Worm (Caenorhabditis elegans) whole organism, young adult: ENCODE measurements around the gene C24H10.2.

Experiments used
- C17E4.6 ChIP-seq: fragments of 200-800 bp; sonication (Bioruptor generic); IDR thresholded peaks from 2 replicates; pipeline ENCODE4 v1.3.6; 2022; ENCODE audit warnings: missing genetic modification reagents, missing genetic modification characterization, missing compliant biosample characterization
- D2030.7 ChIP-seq: fragments of 200-800 bp; sonication (Bioruptor generic); IDR thresholded peaks from 2 replicates; pipeline ENCODE4 v1.3.6; 2022; ENCODE audit warnings: missing genetic modification reagents, missing genetic modification characterization, missing compliant biosample characterization
- F23B12.7 ChIP-seq: sonication (generic microtip); optimal IDR thresholded peaks from 2 replicates; lab custom pipeline; 2017; ENCODE audit warnings: missing genetic modification characterization, mild to moderate bottlenecking, missing compliant biosample characterization, antibody characterized with exemption, moderate library complexity; ENCODE audit not compliant: insufficient read depth
- F37B4.10 ChIP-seq: fragments of 200-800 bp; sonication (Bioruptor generic); IDR thresholded peaks from 2 replicates; pipeline ENCODE4 v1.3.6; 2022; ENCODE audit warnings: missing genetic modification characterization, missing compliant biosample characterization
- F49E8.2 ChIP-seq: sonication (generic microtip); optimal IDR thresholded peaks from 3 replicates; lab custom pipeline; 2017; ENCODE audit warnings: missing genetic modification characterization, mild to moderate bottlenecking, missing compliant biosample characterization, antibody characterized with exemption, moderate library complexity; ENCODE audit not compliant: insufficient read depth
- T26A5.8 ChIP-seq: sonication (generic microtip); optimal IDR thresholded peaks from 2 replicates; lab custom pipeline; 2016; ENCODE audit warnings: missing genetic modification characterization, missing compliant biosample characterization
- aptf-2 ChIP-seq: fragments of 200-800 bp; sonication (Bioruptor generic); conservative IDR thresholded peaks from 2 replicates; pipeline ENCODE4 v1.3.6; 2022; ENCODE audit warnings: missing genetic modification reagents, missing genetic modification characterization, missing compliant biosample characterization
- atf-7 ChIP-seq: sonication (generic microtip); optimal IDR thresholded peaks from 2 replicates; lab custom pipeline; 2017; ENCODE audit warnings: mild to moderate bottlenecking, missing genetic modification characterization, missing compliant biosample characterization
- athp-1 ChIP-seq: sonication (generic microtip); optimal IDR thresholded peaks from 2 replicates; lab custom pipeline; 2017; ENCODE audit warnings: mild to moderate bottlenecking, missing genetic modification characterization, missing compliant biosample characterization
- bed-1 ChIP-seq: fragments of 200-800 bp; sonication (Bioruptor generic); IDR thresholded peaks from 2 replicates; pipeline ENCODE4 v1.3.6; 2022; ENCODE audit warnings: missing genetic modification reagents, missing genetic modification characterization, missing compliant biosample characterization
- bed-2 ChIP-seq: fragments of 200-800 bp; sonication (Bioruptor generic); IDR thresholded peaks from 2 replicates; pipeline ENCODE4 v1.3.6; 2022; ENCODE audit warnings: missing genetic modification reagents, missing genetic modification characterization, missing compliant biosample characterization
- cebp-1 ChIP-seq, 2 experiments: fragments of 200-800 bp in 1 of 2; sonication (Bioruptor generic) in 1 of 2; sonication (generic microtip) in 1 of 2; IDR thresholded peaks in 1 of 2; optimal IDR thresholded peaks in 1 of 2; 2 replicates each; pipeline versions ENCODE4 v1.3.6 to Lab custom; 2017 to 2022; ENCODE audit warnings: missing compliant biosample characterization in 2 of 2, missing genetic modification characterization in 2 of 2, mild to moderate bottlenecking in 1 of 2, missing genetic modification reagents in 1 of 2, moderate library complexity in 1 of 2
- ceh-27 ChIP-seq: fragments of 200-800 bp; sonication (Bioruptor generic); optimal IDR thresholded peaks from 2 replicates; lab custom pipeline; 2018; ENCODE audit warnings: mild to moderate bottlenecking, missing genetic modification characterization, moderate library complexity, missing compliant biosample characterization
- ceh-40 ChIP-seq: fragments of 200-800 bp; sonication (Bioruptor generic); IDR thresholded peaks from 2 replicates; pipeline ENCODE4 v1.3.6; 2022; ENCODE audit warnings: missing genetic modification characterization, missing compliant biosample characterization
- ceh-91 ChIP-seq: fragments of 200-800 bp; sonication (Bioruptor generic); IDR thresholded peaks from 2 replicates; pipeline ENCODE4 v1.3.6; 2022; ENCODE audit warnings: missing genetic modification reagents, missing genetic modification characterization, missing compliant biosample characterization
- die-1 ChIP-seq: sonication (generic microtip); optimal IDR thresholded peaks from 2 replicates; lab custom pipeline; 2016; ENCODE audit warnings: missing genotype, mild to moderate bottlenecking, missing genetic modification characterization, missing compliant biosample characterization
- dox-1 ChIP-seq: fragments of 200-800 bp; sonication (Bioruptor generic); IDR thresholded peaks from 2 replicates; pipeline ENCODE4 v1.3.6; 2022; ENCODE audit warnings: missing genetic modification reagents, missing genetic modification characterization, missing compliant biosample characterization
- egrh-3 ChIP-seq: fragments of 200-800 bp; sonication (Bioruptor generic); IDR thresholded peaks from 2 replicates; pipeline ENCODE4 v1.3.6; 2022; ENCODE audit warnings: missing genetic modification reagents, missing genetic modification characterization, missing compliant biosample characterization
- him-1 ChIP-seq: sonication (generic microtip); optimal IDR thresholded peaks from 2 replicates; lab custom pipeline; 2016; ENCODE audit warnings: missing genotype, missing genetic modification reagents, missing genetic modification characterization, missing compliant biosample characterization
- hmg-1.2 ChIP-seq: fragments of 200-800 bp; sonication (Bioruptor generic); IDR thresholded peaks from 2 replicates; pipeline ENCODE4 v1.3.6; 2022; ENCODE audit warnings: missing genetic modification reagents, missing genetic modification characterization, missing compliant biosample characterization
- let-607 ChIP-seq, 2 experiments: fragments of 200-800 bp in 1 of 2; sonication (Bioruptor generic) in 1 of 2; sonication (generic microtip) in 1 of 2; optimal IDR thresholded peaks; 2 replicates each; lab custom pipeline; 2016 to 2018; ENCODE audit warnings: mild to moderate bottlenecking in 2 of 2, missing compliant biosample characterization in 2 of 2, missing genetic modification characterization in 2 of 2, moderate library complexity in 2 of 2, missing genotype in 1 of 2
- lin-40 ChIP-seq: sonication (generic microtip); optimal IDR thresholded peaks from 2 replicates; lab custom pipeline; 2016; ENCODE audit warnings: missing genetic modification characterization, mild to moderate bottlenecking, missing compliant biosample characterization, missing genotype, missing genetic modification reagents
- madf-10 ChIP-seq: sonication (generic microtip); optimal IDR thresholded peaks from 2 replicates; lab custom pipeline; 2016; ENCODE audit warnings: mild to moderate bottlenecking, missing genetic modification characterization, missing compliant biosample characterization
- madf-6 ChIP-seq: fragments of 200-800 bp; sonication (Bioruptor generic); IDR thresholded peaks from 2 replicates; pipeline ENCODE4 v1.3.6; 2022; ENCODE audit warnings: missing genetic modification reagents, missing genetic modification characterization, missing compliant biosample characterization
- madf-8 ChIP-seq: fragments of 200-800 bp; sonication (Bioruptor generic); conservative IDR thresholded peaks from 2 replicates; pipeline ENCODE4 v1.3.6; 2022; ENCODE audit warnings: missing genetic modification reagents, missing genetic modification characterization, missing compliant biosample characterization
- mes-4 ChIP-seq: sonication (generic microtip); optimal IDR thresholded peaks from 2 replicates; lab custom pipeline; 2016; ENCODE audit warnings: missing genotype, missing genetic modification characterization, missing compliant biosample characterization
- tlf-1 ChIP-seq: fragments of 200-800 bp; sonication (Bioruptor generic); optimal IDR thresholded peaks from 2 replicates; lab custom pipeline; 2018; ENCODE audit warnings: mild to moderate bottlenecking, missing genetic modification characterization, missing compliant biosample characterization
- xnd-1 ChIP-seq: sonication (generic microtip); optimal IDR thresholded peaks from 2 replicates; lab custom pipeline; 2016; ENCODE audit warnings: missing genotype, missing genetic modification reagents, missing genetic modification characterization, missing compliant biosample characterization
- zfh-2 ChIP-seq: fragments of 200-800 bp; sonication (Bioruptor generic); conservative IDR thresholded peaks from 2 replicates; pipeline ENCODE4 v1.3.6; 2022; ENCODE audit warnings: missing genetic modification reagents, missing genetic modification characterization, missing compliant biosample characterization
- zim-3 ChIP-seq: sonication (generic microtip); optimal IDR thresholded peaks from 2 replicates; lab custom pipeline; 2017; ENCODE audit warnings: mild to moderate bottlenecking, missing genetic modification characterization, moderate library complexity, missing compliant biosample characterization
- ztf-18 ChIP-seq: sonication (generic microtip); optimal IDR thresholded peaks from 2 replicates; lab custom pipeline; 2016; ENCODE audit warnings: missing genotype, mild to moderate bottlenecking, missing genetic modification characterization, missing compliant biosample characterization
- ztf-6 ChIP-seq: fragments of 200-800 bp; sonication (Bioruptor generic); IDR thresholded peaks from 2 replicates; pipeline ENCODE4 v1.3.6; 2022; ENCODE audit warnings: missing genetic modification reagents, missing genetic modification characterization, missing compliant biosample characterization

The C24H10.2 gene

ce11 chrX:5040038-5040437 is 24.4 kb upstream of the C24H10.2 start:
- TF ChIP-seq let-607 (tag; optimal IDR thresholded peaks at IDR 0.05; lab: Kevin White, UChicago) = no peak
- TF ChIP-seq lin-40 (tag; lab: Kevin White, UChicago) = no peak
- TF ChIP-seq ceh-91 (GFP tag; lab: Robert Waterston, UW) = no peak
- no peak for TF ChIP-seq T26A5.8 (tag; lab: Kevin White, UChicago)
- TF ChIP-seq madf-6 = no peak
- no peak for TF ChIP-seq ceh-27 (GFP tag; lab: Kevin White, UChicago)
- TF ChIP-seq tlf-1 = no peak
- no peak for TF ChIP-seq aptf-2 (GFP tag; lab: Robert Waterston, UW)
- no peak for TF ChIP-seq F37B4.10 (GFP tag; lab: Robert Waterston, UW)
- TF ChIP-seq bed-1 (GFP tag; lab: Robert Waterston, UW) = no peak
- no peak for TF ChIP-seq ceh-40 (GFP tag; lab: Robert Waterston, UW)
- no peak for TF ChIP-seq egrh-3
- no peak for TF ChIP-seq bed-2 (GFP tag; lab: Robert Waterston, UW)
- TF ChIP-seq ztf-18 (tag; lab: Kevin White, UChicago) = no peak
- TF ChIP-seq xnd-1 (tag; lab: Kevin White, UChicago) = no peak
- no peak for TF ChIP-seq atf-7 (tag; lab: Kevin White, UChicago)
- TF ChIP-seq him-1 (tag; lab: Kevin White, UChicago) = no peak

DNA sequence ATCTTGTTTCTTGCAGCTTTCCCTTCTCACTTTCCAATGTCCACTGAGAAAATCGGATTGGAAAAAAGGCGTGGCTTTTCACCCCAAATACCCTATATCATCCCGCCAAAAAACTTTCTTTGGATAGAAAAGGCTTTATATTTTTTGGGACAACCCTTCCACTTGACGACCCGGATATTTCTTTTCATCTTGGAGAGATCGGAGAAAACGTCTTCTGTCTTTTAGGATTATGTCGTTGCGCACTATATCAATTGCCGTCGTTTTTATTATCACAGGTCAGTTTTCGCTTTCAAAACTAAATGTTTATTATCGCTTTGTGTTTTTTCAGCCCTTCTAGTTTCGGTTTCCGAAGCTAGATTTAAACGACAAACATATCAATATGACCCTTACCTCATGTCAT is 20.5 kb upstream of the C24H10.2 start, which contains the start of gene Y64H9A.2:
TSS of gene Y64H9A.2 (plus strand) at position 90 of the 400 bp plus-strand sequence.
- TF ChIP-seq ztf-6 (GFP tag; lab: Robert Waterston, UW) (no peak), bed-2 (GFP tag; lab: Robert Waterston, UW) (no peak), madf-8 (GFP tag; lab: Robert Waterston, UW) (no peak), madf-10 (tag; lab: Kevin White, UChicago) (no peak), C17E4.6 (no peak), athp-1 (tag; lab: Kevin White, UChicago) (no peak), dox-1 (no peak), F49E8.2 (tag; lab: Kevin White, UChicago) (no peak), D2030.7 (no peak), F23B12.7 (tag; lab: Kevin White, UChicago) (no peak), lin-40 (tag; lab: Kevin White, UChicago) (no peak), zim-3 (tag; lab: Kevin White, UChicago) (no peak), hmg-1.2 (no peak)

ce11 chrX:5056199-5056598 is 8.2 kb upstream of the C24H10.2 start:
- TF ChIP-seq mes-4 (tag; lab: Kevin White, UChicago) = peak; percentile 2
- TF ChIP-seq die-1 (tag; lab: Kevin White, UChicago) = peak; percentile 9

- no peak for TF ChIP-seq madf-6
- no peak for TF ChIP-seq cebp-1 (GFP tag; IDR thresholded peaks at IDR 0.05; lab: Robert Waterston, UW)
- no peak for TF ChIP-seq cebp-1 (tag; optimal IDR thresholded peaks at IDR 0.05; lab: Kevin White, UChicago)
- peak; percentile 60 for TF ChIP-seq ztf-18 (tag; lab: Kevin White, UChicago)
- TF ChIP-seq zfh-2 (GFP tag; lab: Robert Waterston, UW) = no peak
Observed at ce11 chrX:5059163-5059562, 5.2 kb upstream of the C24H10.2 start, which contains the start of gene C24H10.4. Gene C24H10.4 (minus strand): TSS chrX:5059263.
